Worm (Caenorhabditis elegans) whole organism, midembryonic: ENCODE results near the gene ZK622.5.

Experiments
- T22C8.4 ChIP-seq: fragments of 200-800 bp; sonication (Bioruptor generic); IDR thresholded peaks from 2 replicates; pipeline ENCODE4 v1.3.6; 2022; ENCODE audit warnings: missing genetic modification characterization, missing compliant biosample characterization
- med-1 ChIP-seq: sonication (generic microtip); optimal IDR thresholded peaks from 2 replicates; lab custom pipeline; 2017; ENCODE audit warnings: missing genetic modification characterization, mild to moderate bottlenecking, missing compliant biosample characterization, antibody characterized with exemption, missing genetic modification reagents; ENCODE audit not compliant: insufficient read depth
- ztf-23 ChIP-seq: fragments of 200-800 bp; sonication (Bioruptor generic); IDR thresholded peaks from 2 replicates; pipeline ENCODE4 v1.3.6; 2022; ENCODE audit warnings: missing genetic modification reagents, missing genetic modification characterization, missing compliant biosample characterization

- no peak for TF ChIP-seq T22C8.4 (GFP tag; lab: Robert Waterston, UW)
- no peak for TF ChIP-seq med-1 (GFP tag; lab: Kevin White, UChicago)
- TF ChIP-seq ztf-23 (GFP tag; lab: Robert Waterston, UW) = no peak
Observed at ce11 chrII:5310795-5311194, 21.6 kb downstream of the ZK622.5 start.
